Fruit fly (Drosophila melanogaster) ovary, adult (tissue): Measurements from ENCODE around the gene mRRF1.

ENCODE experiments used
- CG17801 ChIP-seq: fragments of 200-800 bp; optimal IDR thresholded peaks from 2 replicates; lab custom pipeline; 2019; ENCODE audit warnings: missing biosample characterization, mild to moderate bottlenecking, missing genetic modification characterization, moderate library complexity; ENCODE audit not compliant: partially characterized antibody

The mRRF1 gene

dm6 chr3L:9358713-9359040, 5.5 kb upstream of the mRRF1 start, which contains the start of the genes UGP and Svip:
TSS of gene UGP (minus strand) at chr3L:9358935.
TSS of gene Svip (plus strand) at chr3L:9358999.
- no peak for TF ChIP-seq CG17801 (GFP tag; lab: Kevin White, UChicago)

- peak; percentile 47 for TF ChIP-seq CG17801 (GFP tag; lab: Kevin White, UChicago)
These were observed 3.9 kb upstream of the mRRF1 start, which contains the start of gene Pdxk for dm6 chr3L:9360217-9360692. TSS of gene Pdxk (plus strand) at chr3L:9360316.

- TF ChIP-seq CG17801 (GFP tag; lab: Kevin White, UChicago) = peak; percentile 62
These were observed 2.3 kb upstream of the mRRF1 start, which contains the start of gene CG34456 for dm6 chr3L:9361894-9362293. TSS of gene CG34456 (plus strand) at chr3L:9362108.

- TF ChIP-seq CG17801 (GFP tag; lab: Kevin White, UChicago) = no peak
These were observed 2.8 kb downstream of the mRRF1 start, which contains the start of the genes Klp67A and CG4452 for dm6 chr3L:9366850-9367430. TSS of gene Klp67A (minus strand) at chr3L:9367046. TSS of gene CG4452 (plus strand) at chr3L:9367377.

- peak; percentile 78 for TF ChIP-seq CG17801 (GFP tag; lab: Kevin White, UChicago)
These were observed 3.3 kb downstream of the mRRF1 start for dm6 chr3L:9367431-9367867.

dm6 chr3L:9368665-9369064, 4.5 kb downstream of the mRRF1 start:
- no peak for TF ChIP-seq CG17801 (GFP tag; lab: Kevin White, UChicago)

dm6 chr3L:9370907-9371365, 6.8 kb downstream of the mRRF1 start, which contains the start of gene Fdx1:
TSS of gene Fdx1 (minus strand) at chr3L:9371238.
- TF ChIP-seq CG17801 (GFP tag; lab: Kevin White, UChicago) = peak; percentile 64

- no peak for TF ChIP-seq CG17801 (GFP tag; lab: Kevin White, UChicago)
These were observed 8.3 kb downstream of the mRRF1 start, which contains the start of the genes Hsp67Bc, CG4456 and Hsp22 for dm6 chr3L:9372278-9372975. TSS of gene Hsp67Bc (minus strand) at chr3L:9372497. TSS of gene CG4456 (plus strand) at chr3L:9372722. TSS of gene Hsp22 (plus strand) at chr3L:9372931.

dm6 chr3L:9373374-9374004, 9.3 kb downstream of the mRRF1 start:
- no peak for TF ChIP-seq CG17801 (GFP tag; lab: Kevin White, UChicago)

dm6 chr3L:9375130-9375529, 11.0 kb downstream of the mRRF1 start, which contains the start of gene CG4461:
TSS of gene CG4461 (plus strand) at chr3L:9375430.
- no peak for TF ChIP-seq CG17801 (GFP tag; lab: Kevin White, UChicago)

- no peak for TF ChIP-seq CG17801 (GFP tag; lab: Kevin White, UChicago)
These were observed 12.4 kb downstream of the mRRF1 start for dm6 chr3L:9376573-9376972.

dm6 chr3L:9377198-9378035, 13.3 kb downstream of the mRRF1 start, which contains the start of gene Hsp26:
TSS of gene Hsp26 (minus strand) at chr3L:9377427.
- peak; percentile 90 for TF ChIP-seq CG17801 (GFP tag; lab: Kevin White, UChicago)

- no peak for TF ChIP-seq CG17801 (GFP tag; lab: Kevin White, UChicago)
These were observed 15.6 kb downstream of the mRRF1 start, which contains the start of gene Hsp67Ba for dm6 chr3L:9379484-9380343. TSS of gene Hsp67Ba (minus strand) at chr3L:9379534.
